Worm (Caenorhabditis elegans): ENCODE data around the gene vang-1.

The vang-1 gene

DNA sequence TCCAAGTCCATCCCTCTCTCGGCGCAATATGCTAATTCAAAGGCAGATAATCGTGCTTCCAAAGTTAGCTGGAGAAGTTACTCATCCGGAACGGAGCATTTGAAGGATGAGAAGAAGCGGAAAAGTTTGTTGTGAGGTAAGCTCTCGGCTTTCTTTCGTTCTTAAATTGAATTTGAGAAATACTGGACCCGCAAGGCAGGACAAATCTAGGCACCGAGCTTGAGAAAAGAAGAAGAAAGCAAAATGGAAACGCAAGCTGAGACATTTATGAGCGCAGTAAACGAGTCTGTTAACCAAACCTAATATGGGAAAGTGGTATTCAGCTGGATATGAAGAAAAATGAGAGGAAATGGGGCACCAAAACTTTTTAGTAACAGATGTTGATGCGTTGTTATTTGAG lies 40.3 kb downstream of the vang-1 start:
- TF ChIP-seq che-1 (tag; optimal IDR thresholded peaks at IDR 0.05): no peak
- peak; percentile 42 for TF ChIP-seq ceh-31 (tag; optimal IDR thresholded peaks at IDR 0.05)
- TF ChIP-seq elt-2 (tag; optimal IDR thresholded peaks at IDR 0.05): no peak
- no peak for TF ChIP-seq pag-3 (tag; optimal IDR thresholded peaks at IDR 0.05; ENCODE audit: borderline replicate concordance)
- peak; percentile 89 for TF ChIP-seq unc-42 (tag; optimal IDR thresholded peaks at IDR 0.05)

ce11 chrX:2927576-2927975 lies 41.9 kb downstream of the vang-1 start:
- TF ChIP-seq pax-1 (tag; optimal IDR thresholded peaks at IDR 0.05) (no peak), unc-42 (tag; optimal IDR thresholded peaks at IDR 0.05) (peak; percentile 40)

DNA sequence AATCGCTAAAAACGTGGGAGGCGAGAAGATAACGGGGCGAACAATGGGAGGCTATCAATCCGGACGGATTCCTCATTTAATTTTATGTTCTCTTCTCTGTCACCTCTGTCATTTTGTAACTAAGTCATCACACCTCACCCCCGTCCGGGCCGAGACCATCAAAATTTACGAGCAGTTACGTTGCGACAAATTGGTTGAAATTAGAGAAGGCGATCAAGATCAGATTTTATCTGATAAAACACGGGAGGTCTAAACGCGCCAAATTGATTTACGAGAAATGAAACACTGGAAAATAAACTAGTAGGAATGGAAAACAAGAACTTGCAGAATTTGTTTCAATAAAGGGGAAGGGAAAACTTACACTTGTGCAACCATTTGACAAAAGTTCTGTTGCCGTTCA lies 42.4 kb downstream of the vang-1 start:
- TF ChIP-seq odd-2 (tag; optimal IDR thresholded peaks at IDR 0.05) (no peak), tbx-7 (tag; optimal IDR thresholded peaks at IDR 0.05) (no peak), tbx-2 (tag; optimal IDR thresholded peaks at IDR 0.05) (no peak), unc-55 (GFP tag; optimal IDR thresholded peaks at IDR 0.05) (peak; percentile 30)

ce11 chrX:2931852-2932251 lies 46.2 kb downstream of the vang-1 start:
- no peak for TF ChIP-seq hlh-6 (tag; optimal IDR thresholded peaks at IDR 0.05)
- TF ChIP-seq ceh-19 (GFP tag; optimal IDR thresholded peaks at IDR 0.05): no peak
- TF ChIP-seq odd-2 (tag; optimal IDR thresholded peaks at IDR 0.05): no peak
- TF ChIP-seq K09A11.1 (tag; optimal IDR thresholded peaks at IDR 0.05; ENCODE audit: insufficient read depth): no peak
- no peak for TF ChIP-seq tbx-7 (tag; optimal IDR thresholded peaks at IDR 0.05)
- no peak for TF ChIP-seq ceh-18 (tag; optimal IDR thresholded peaks at IDR 0.05)
- no peak for TF ChIP-seq ceh-14 (tag; optimal IDR thresholded peaks at IDR 0.05)
- no peak for TF ChIP-seq ceh-6 (GFP tag; optimal IDR thresholded peaks at IDR 0.05)
- TF ChIP-seq ama-1 (optimal IDR thresholded peaks at IDR 0.05): no peak
- no peak for TF ChIP-seq ceh-31 (tag; optimal IDR thresholded peaks at IDR 0.05)
- TF ChIP-seq ceh-34 (tag; optimal IDR thresholded peaks at IDR 0.05): no peak
- TF ChIP-seq hlh-30 (tag; optimal IDR thresholded peaks at IDR 0.05; ENCODE audit: insufficient read depth): no peak
- TF ChIP-seq ref-2 (tag; optimal IDR thresholded peaks at IDR 0.05): no peak
- TF ChIP-seq hlh-13 (GFP tag; optimal IDR thresholded peaks at IDR 0.05): no peak
- no peak for TF ChIP-seq unc-55 (GFP tag; optimal IDR thresholded peaks at IDR 0.05)
- TF ChIP-seq ceh-48 (tag; optimal IDR thresholded peaks at IDR 0.05): no peak
- TF ChIP-seq ceh-9 (tag; optimal IDR thresholded peaks at IDR 0.05): no peak

DNA sequence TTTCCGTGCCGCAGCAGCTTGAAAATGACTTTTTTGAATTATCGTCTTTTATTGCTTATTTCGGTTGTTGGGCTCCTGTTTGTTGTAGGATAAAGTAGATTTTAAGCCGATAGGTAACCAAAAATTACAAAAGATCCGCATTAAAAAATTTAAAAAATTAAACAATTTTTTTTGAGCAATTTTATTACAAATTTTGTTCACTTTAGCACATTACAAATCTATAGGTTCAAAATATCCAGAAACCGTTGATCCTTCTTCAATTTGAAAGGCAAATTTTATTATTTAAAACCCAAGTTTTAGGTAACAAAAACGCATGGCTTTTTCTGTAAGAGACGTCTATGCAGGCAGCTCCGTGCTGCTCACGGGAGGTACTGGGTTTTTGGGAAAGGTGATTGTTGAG lies 47.4 kb downstream of the vang-1 start, which contains the start of gene fard-1:
Gene fard-1 (plus strand): TSS at position 301 of the 400 bp plus-strand sequence.
- TF ChIP-seq pha-4 (tag; optimal IDR thresholded peaks at IDR 0.05): no peak

- TF ChIP-seq ceh-18 (tag; optimal IDR thresholded peaks at IDR 0.05) (peak; percentile 36), unc-42 (tag; optimal IDR thresholded peaks at IDR 0.05) (peak; percentile 71), ets-4 (tag; optimal IDR thresholded peaks at IDR 0.05) (no peak)
Observed at ce11 chrX:2939085-2939484, 53.4 kb downstream of the vang-1 start.

DNA sequence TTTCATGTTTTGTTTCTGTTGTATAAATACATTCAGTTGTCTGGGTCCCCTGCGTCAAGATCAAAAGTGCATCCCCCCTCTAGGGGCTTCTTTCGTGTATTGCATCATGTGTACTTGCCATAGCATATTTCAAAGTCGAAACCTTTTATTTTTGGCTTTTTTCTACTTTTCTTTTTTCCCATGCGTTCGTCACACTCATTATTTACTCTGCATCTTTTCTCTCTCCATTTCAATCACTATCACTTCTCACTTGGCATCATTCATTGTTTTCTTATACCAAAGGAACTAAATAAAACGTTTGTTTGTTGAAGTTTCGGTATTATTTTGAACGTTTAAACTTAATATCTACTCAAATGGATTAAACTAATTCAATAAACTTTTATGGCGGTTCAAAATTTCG lies 53.9 kb downstream of the vang-1 start:
- TF ChIP-seq ceh-9 (tag; optimal IDR thresholded peaks at IDR 0.05): no peak
- no peak for TF ChIP-seq fkh-10 (GFP tag; optimal IDR thresholded peaks at IDR 0.05)
- TF ChIP-seq ceh-19 (GFP tag; optimal IDR thresholded peaks at IDR 0.05): no peak

Data from whole organism, late embryonic.